Fruit fly (Drosophila melanogaster) whole organism, pupa: ENCODE results near the gene kni.

Experiments used
- CG10348 ChIP-seq: fragments of 200-800 bp; sonication (Bioruptor generic); IDR thresholded peaks from 2 replicates; pipeline ENCODE4 v1.3.6; 2022; ENCODE audit warnings: missing biosample characterization, missing genetic modification characterization
- CG12605 ChIP-seq: fragments of 200-800 bp; sonication (Bioruptor generic); IDR thresholded peaks from 2 replicates; pipeline ENCODE4 v1.3.6; 2022; ENCODE audit warnings: missing biosample characterization, missing genetic modification characterization
- CG13204 ChIP-seq: fragments of 200-800 bp; sonication (Bioruptor generic); optimal IDR thresholded peaks from 2 replicates; lab custom pipeline; 2018; ENCODE audit warnings: missing biosample characterization, mild to moderate bottlenecking, missing genetic modification characterization, moderate library complexity
- CG14655 ChIP-seq: fragments of 200-800 bp; sonication (Bioruptor generic); optimal IDR thresholded peaks from 3 replicates; lab custom pipeline; 2017; ENCODE audit warnings: mild to moderate bottlenecking, missing biosample characterization, missing genetic modification reagents, missing genetic modification characterization
- CG15710 ChIP-seq: fragments of 200-800 bp; sonication (Bioruptor generic); optimal IDR thresholded peaks from 2 replicates; lab custom pipeline; 2018; ENCODE audit warnings: missing biosample characterization, mild to moderate bottlenecking, missing genetic modification characterization, moderate library complexity
- CG17806 ChIP-seq: fragments of 200-800 bp; sonication (Bioruptor generic); optimal IDR thresholded peaks from 2 replicates; lab custom pipeline; 2018; ENCODE audit warnings: missing biosample characterization, mild to moderate bottlenecking, missing genetic modification characterization, moderate library complexity
- CG32121 ChIP-seq: fragments of 200-800 bp; sonication (Bioruptor generic); IDR thresholded peaks from 2 replicates; pipeline ENCODE4 v1.3.6; 2022; ENCODE audit warnings: missing biosample characterization, missing genetic modification characterization
- CG34367 ChIP-seq: fragments of 200-800 bp; sonication (Bioruptor generic); optimal IDR thresholded peaks from 2 replicates; lab custom pipeline; 2018; ENCODE audit warnings: missing biosample characterization, mild to moderate bottlenecking, missing genetic modification characterization
- CG4496 ChIP-seq: fragments of 200-800 bp; sonication (Bioruptor generic); IDR thresholded peaks from 3 replicates; pipeline ENCODE4 v1.3.6; 2022; ENCODE audit warnings: missing biosample characterization, missing genetic modification characterization
- CG8159 ChIP-seq: fragments of 200-800 bp; sonication (Bioruptor generic); optimal IDR thresholded peaks from 3 replicates; lab custom pipeline; 2018; ENCODE audit warnings: missing biosample characterization, mild to moderate bottlenecking, missing genetic modification characterization, moderate library complexity
- CG8301 ChIP-seq: fragments of 200-800 bp; sonication (Bioruptor generic); optimal IDR thresholded peaks from 2 replicates; lab custom pipeline; 2018; ENCODE audit warnings: missing biosample characterization, mild to moderate bottlenecking, missing genetic modification characterization
- CG9948 ChIP-seq: fragments of 200-800 bp; sonication (Bioruptor generic); optimal IDR thresholded peaks from 2 replicates; lab custom pipeline; 2018; ENCODE audit warnings: missing biosample characterization, mild to moderate bottlenecking, missing genetic modification characterization, moderate library complexity
- D1 ChIP-seq: fragments of 200-800 bp; sonication (Bioruptor generic); optimal IDR thresholded peaks from 2 replicates; lab custom pipeline; 2018; ENCODE audit warnings: missing biosample characterization, mild to moderate bottlenecking, missing genetic modification characterization, moderate library complexity
- EcR ChIP-seq: fragments of 200-800 bp; sonication (Bioruptor generic); optimal IDR thresholded peaks from 3 replicates; lab custom pipeline; 2019; ENCODE audit warnings: missing biosample characterization, missing genetic modification characterization, mild to moderate bottlenecking, moderate library complexity, missing genetic modification reagents
- Ets98B ChIP-seq: fragments of 200-800 bp; sonication (Bioruptor generic); IDR thresholded peaks from 2 replicates; pipeline ENCODE4 v1.3.6; 2022; ENCODE audit warnings: missing biosample characterization, missing genetic modification characterization
- Pif1A ChIP-seq: fragments of 200-800 bp; sonication (Bioruptor generic); optimal IDR thresholded peaks from 3 replicates; lab custom pipeline; 2016; ENCODE audit warnings: missing biosample characterization, missing genetic modification characterization
- Pif1B ChIP-seq: fragments of 200-800 bp; sonication (Bioruptor generic); optimal IDR thresholded peaks from 3 replicates; lab custom pipeline; 2016; ENCODE audit warnings: missing biosample characterization, missing genetic modification characterization
- Snoo ChIP-seq: fragments of 200-800 bp; sonication (Bioruptor generic); optimal IDR thresholded peaks from 3 replicates; lab custom pipeline; 2017; ENCODE audit warnings: missing biosample characterization, mild to moderate bottlenecking, missing genetic modification characterization, inconsistent platforms
- fd96Ca ChIP-seq: fragments of 200-800 bp; sonication (Bioruptor generic); IDR thresholded peaks from 3 replicates; pipeline ENCODE4 v1.3.6; 2022; ENCODE audit warnings: missing biosample characterization, missing genetic modification characterization
- gl ChIP-seq: fragments of 200-800 bp; sonication (Bioruptor generic); optimal IDR thresholded peaks from 2 replicates; lab custom pipeline; 2018; ENCODE audit warnings: missing biosample characterization, mild to moderate bottlenecking, missing genetic modification characterization
- rn ChIP-seq: fragments of 200-800 bp; sonication (Bioruptor generic); IDR thresholded peaks from 2 replicates; pipeline ENCODE4 v1.3.6; 2022; ENCODE audit warnings: missing biosample characterization, missing genetic modification characterization

Gene kni

dm6 chr3L:20690074-20690473 is 5.1 kb downstream of the kni start:
- TF ChIP-seq CG9948 = no peak
- no peak for TF ChIP-seq CG17806 (tag; lab: Kevin White, UChicago)
- TF ChIP-seq Snoo (tag; lab: Kevin White, UChicago) = no peak
- TF ChIP-seq EcR (GFP tag; lab: Kevin White, UChicago) = no peak
- TF ChIP-seq D1 = no peak
- TF ChIP-seq gl (tag; lab: Kevin White, UChicago) = no peak

- TF ChIP-seq gl (tag; lab: Kevin White, UChicago) (no peak), EcR (GFP tag; lab: Kevin White, UChicago) (peak; percentile 76), CG10348 (no peak), CG9948 (peak; percentile 13), CG34367 (tag; lab: Kevin White, UChicago) (peak; percentile 19), rn (GFP tag; lab: Robert Waterston, UW) (no peak), Pif1A (no peak), D1 (no peak), Ets98B (no peak), CG12605 (GFP tag; lab: Robert Waterston, UW) (no peak), CG15710 (tag; lab: Kevin White, UChicago) (no peak), Pif1B (peak; percentile 2), CG13204 (GFP tag; lab: Kevin White, UChicago) (peak; percentile 17), CG8301 (tag; lab: Kevin White, UChicago) (no peak), CG14655 (GFP tag; lab: Kevin White, UChicago) (no peak), Snoo (tag; lab: Kevin White, UChicago) (no peak), CG4496 (GFP tag; lab: Robert Waterston, UW) (no peak), fd96Ca (GFP tag; lab: Robert Waterston, UW) (no peak), CG8159 (tag; lab: Kevin White, UChicago) (peak; percentile 39), CG17806 (tag; lab: Kevin White, UChicago) (peak; percentile 9), CG32121 (GFP tag; lab: Robert Waterston, UW) (no peak)
- TF ChIP-seq, all 21 proteins: peak for 7
These were observed 6.9 kb downstream of the kni start for dm6 chr3L:20688194-20688785.

- TF ChIP-seq CG14655 (GFP tag; lab: Kevin White, UChicago) = no peak
- TF ChIP-seq D1 = no peak
- TF ChIP-seq CG32121 (GFP tag; lab: Robert Waterston, UW) = no peak
- no peak for TF ChIP-seq CG10348
- peak; percentile 37 for TF ChIP-seq CG9948
- TF ChIP-seq CG8159 (tag; lab: Kevin White, UChicago) = peak; percentile 3
- peak; percentile 2 for TF ChIP-seq CG17806 (tag; lab: Kevin White, UChicago)
- TF ChIP-seq Pif1B = no peak
- TF ChIP-seq, all 21 proteins: peak for 3
These were observed 7.9 kb downstream of the kni start for dm6 chr3L:20687134-20687787.

dm6 chr3L:20685079-20685478 is 10.1 kb downstream of the kni start:
- TF ChIP-seq CG34367 (tag; lab: Kevin White, UChicago) (no peak), CG17806 (tag; lab: Kevin White, UChicago) (no peak), CG14655 (GFP tag; lab: Kevin White, UChicago) (peak; percentile 11)
- TF ChIP-seq, all 21 proteins: peak for 1

dm6 chr3L:20676468-20676867 is 18.7 kb downstream of the kni start:
- no peak for TF ChIP-seq CG12605 (GFP tag; lab: Robert Waterston, UW)
- no peak for TF ChIP-seq D1
- TF ChIP-seq fd96Ca (GFP tag; lab: Robert Waterston, UW) = no peak
- 0 out of 3 replicates have a peak, but pooled peaks have one; percentile 47 for TF ChIP-seq CG4496 (GFP tag; lab: Robert Waterston, UW)
- TF ChIP-seq EcR (GFP tag; lab: Kevin White, UChicago) = no peak
- no peak for TF ChIP-seq Pif1A
- no peak for TF ChIP-seq rn (GFP tag; lab: Robert Waterston, UW)
- no peak for TF ChIP-seq CG32121 (GFP tag; lab: Robert Waterston, UW)
- TF ChIP-seq Pif1B = no peak
- TF ChIP-seq CG10348 = no peak
- no peak for TF ChIP-seq CG17806 (tag; lab: Kevin White, UChicago)
- TF ChIP-seq gl (tag; lab: Kevin White, UChicago) = no peak
- TF ChIP-seq CG34367 (tag; lab: Kevin White, UChicago) = no peak
- no peak for TF ChIP-seq Snoo (tag; lab: Kevin White, UChicago)
- peak; percentile 32 for TF ChIP-seq CG9948
- TF ChIP-seq CG14655 (GFP tag; lab: Kevin White, UChicago) = peak; percentile 56
- TF ChIP-seq CG8159 (tag; lab: Kevin White, UChicago) = no peak
- TF ChIP-seq Ets98B = no peak
- TF ChIP-seq CG8301 (tag; lab: Kevin White, UChicago) = peak; percentile 46

dm6 chr3L:20673870-20674269 is 21.3 kb downstream of the kni start:
- TF ChIP-seq rn (GFP tag; lab: Robert Waterston, UW) (no peak), CG13204 (GFP tag; lab: Kevin White, UChicago) (no peak), Pif1A (no peak), EcR (GFP tag; lab: Kevin White, UChicago) (no peak), gl (tag; lab: Kevin White, UChicago) (no peak), CG10348 (no peak), Ets98B (no peak), CG8301 (tag; lab: Kevin White, UChicago) (no peak), D1 (no peak), CG9948 (no peak), CG32121 (GFP tag; lab: Robert Waterston, UW) (no peak), CG4496 (GFP tag; lab: Robert Waterston, UW) (no peak), fd96Ca (GFP tag; lab: Robert Waterston, UW) (no peak)
